Fruit fly (Drosophila melanogaster) whole organism, wandering third instar larva: Measurements from ENCODE around the gene BuGZ.

Source experiments
- Dfd ChIP-seq: fragments of >200 bp; optimal IDR thresholded peaks from 2 replicates; lab custom pipeline; 2017; ENCODE audit warnings: missing biosample characterization, missing genetic modification characterization
- HLH106 ChIP-seq: fragments of 200-800 bp; optimal IDR thresholded peaks from 3 replicates; lab custom pipeline; 2019; ENCODE audit warnings: missing biosample characterization, mild to moderate bottlenecking, missing genetic modification characterization, moderate library complexity
- OdsH ChIP-seq: fragments of 200-800 bp; sonication (Bioruptor generic); optimal IDR thresholded peaks from 2 replicates; lab custom pipeline; 2016; ENCODE audit warnings: missing biosample characterization, mild to moderate bottlenecking, missing genetic modification characterization
- lola ChIP-seq: fragments of >200 bp; optimal IDR thresholded peaks from 2 replicates; lab custom pipeline; 2017; ENCODE audit warnings: missing biosample characterization, missing genetic modification characterization
- pan ChIP-seq: fragments of >200 bp; optimal IDR thresholded peaks from 2 replicates; lab custom pipeline; 2017
- sv ChIP-seq: fragments of 200-800 bp; sonication (Bioruptor generic); optimal IDR thresholded peaks from 3 replicates; lab custom pipeline; 2016; ENCODE audit warnings: missing biosample characterization, missing genetic modification characterization
- tai ChIP-seq: sonication (Bioruptor generic); optimal IDR thresholded peaks from 2 replicates; lab custom pipeline; 2016; ENCODE audit warnings: missing biosample characterization, missing genetic modification characterization

dm6 chr2L:16730939-16731338, 12.3 kb upstream of the BuGZ start, which contains the start of gene CG17996:
- no peak for TF ChIP-seq lola (GFP tag; lab: Kevin White, UChicago)
- TF ChIP-seq OdsH (GFP tag; lab: Kevin White, UChicago), result no peak
- no peak for TF ChIP-seq Dfd (GFP tag; lab: Kevin White, UChicago)
- TF ChIP-seq tai, result no peak
- no peak for TF ChIP-seq sv
- no peak for TF ChIP-seq pan (lab: Kevin White, UChicago)
- no peak for TF ChIP-seq HLH106 (tag; lab: Kevin White, UChicago)
